Fruit fly (Drosophila melanogaster) whole organism, embryonic: ENCODE data around the gene CG9483.

Experiments used
- CG10565 ChIP-seq: fragments of 200-800 bp; sonication (Bioruptor generic); optimal IDR thresholded peaks from 3 replicates; lab custom pipeline; 2016; ENCODE audit warnings: missing biosample characterization, mild to moderate bottlenecking, missing genetic modification characterization
- CG11560 ChIP-seq: fragments of 200-800 bp; sonication (Bioruptor generic); IDR thresholded peaks from 3 replicates; pipeline ENCODE4 v1.3.6; 2022; ENCODE audit warnings: missing biosample characterization, missing genetic modification characterization
- CG1233 ChIP-seq: fragments of 200-800 bp; sonication (Bioruptor generic); optimal IDR thresholded peaks from 4 replicates; lab custom pipeline; 2018; ENCODE audit warnings: missing biosample characterization, mild to moderate bottlenecking, missing genetic modification characterization
- CG12744 ChIP-seq: fragments of 200-800 bp; sonication (Bioruptor generic); optimal IDR thresholded peaks from 2 replicates; lab custom pipeline; 2016; ENCODE audit warnings: missing biosample characterization, missing genetic modification characterization
- CG15073 ChIP-seq: fragments of 200-800 bp; sonication (Bioruptor generic); optimal IDR thresholded peaks from 2 replicates; lab custom pipeline; 2016; ENCODE audit warnings: missing biosample characterization, missing genetic modification characterization
- CG15514 ChIP-seq: fragments of 200-800 bp; sonication (Bioruptor generic); optimal IDR thresholded peaks from 3 replicates; lab custom pipeline; 2017; ENCODE audit warnings: missing biosample characterization, missing genetic modification characterization, mild to moderate bottlenecking, moderate library complexity, missing genetic modification reagents
- CG17328 ChIP-seq: fragments of 200-800 bp; sonication (Bioruptor generic); IDR thresholded peaks from 2 replicates; pipeline ENCODE4 v1.3.6; 2022; ENCODE audit warnings: missing biosample characterization, missing genetic modification characterization
- CG17568 ChIP-seq: fragments of 200-800 bp; sonication (Bioruptor generic); optimal IDR thresholded peaks from 2 replicates; lab custom pipeline; 2018; ENCODE audit warnings: missing biosample characterization, mild to moderate bottlenecking, missing genetic modification characterization, moderate library complexity
- CG2116 ChIP-seq: fragments of 200-800 bp; sonication (Bioruptor generic); optimal IDR thresholded peaks from 3 replicates; lab custom pipeline; 2018; ENCODE audit warnings: missing biosample characterization, mild to moderate bottlenecking, missing genetic modification characterization
- CG2120 ChIP-seq: fragments of 200-800 bp; sonication (Bioruptor generic); optimal IDR thresholded peaks from 3 replicates; lab custom pipeline; 2016; ENCODE audit warnings: missing biosample characterization, missing genetic modification characterization
- CG30020 ChIP-seq: fragments of 200-800 bp; optimal IDR thresholded peaks from 2 replicates; lab custom pipeline; 2019; ENCODE audit warnings: missing biosample characterization, mild to moderate bottlenecking, missing genetic modification characterization, moderate library complexity
- CG3838 ChIP-seq: fragments of 200-800 bp; sonication (Bioruptor generic); optimal IDR thresholded peaks from 3 replicates; lab custom pipeline; 2016; ENCODE audit warnings: missing biosample characterization, missing genetic modification characterization
- CG3995 ChIP-seq: fragments of 200-800 bp; sonication (Bioruptor generic); optimal IDR thresholded peaks from 3 replicates; lab custom pipeline; 2016; ENCODE audit warnings: missing biosample characterization, missing genetic modification characterization
- CG4707 ChIP-seq: fragments of 200-800 bp; sonication (Bioruptor generic); optimal IDR thresholded peaks from 2 replicates; lab custom pipeline; 2018; ENCODE audit warnings: missing biosample characterization, mild to moderate bottlenecking, missing genetic modification characterization, moderate library complexity
- CG4730 ChIP-seq: fragments of 200-800 bp; sonication (Bioruptor generic); IDR thresholded peaks from 2 replicates; pipeline ENCODE4 v1.3.6; 2022; ENCODE audit warnings: missing biosample characterization, missing genetic modification characterization
- CG5953 ChIP-seq: fragments of 200-800 bp; sonication (Bioruptor generic); IDR thresholded peaks from 2 replicates; pipeline ENCODE4 v1.3.6; 2022; ENCODE audit warnings: missing biosample characterization, missing genetic modification characterization
- CG6175 ChIP-seq: fragments of 200-800 bp; sonication (Bioruptor generic); IDR thresholded peaks from 3 replicates; pipeline ENCODE4 v1.3.6; 2022; ENCODE audit warnings: missing biosample characterization, missing genetic modification characterization
- CG6654 ChIP-seq: fragments of 200-800 bp; sonication (Bioruptor generic); optimal IDR thresholded peaks from 2 replicates; lab custom pipeline; 2017; ENCODE audit warnings: missing biosample characterization, mild to moderate bottlenecking, missing genetic modification characterization
- CG7745 ChIP-seq: fragments of 200-800 bp; sonication (Bioruptor generic); optimal IDR thresholded peaks from 2 replicates; lab custom pipeline; 2018; ENCODE audit warnings: missing biosample characterization, mild to moderate bottlenecking, missing genetic modification characterization, moderate library complexity
- CG7928 ChIP-seq: fragments of 200-800 bp; sonication (Bioruptor generic); optimal IDR thresholded peaks from 2 replicates; lab custom pipeline; 2017; ENCODE audit warnings: missing biosample characterization, mild to moderate bottlenecking, missing genetic modification characterization
- CoRest ChIP-seq: fragments of 200-800 bp; sonication (Bioruptor generic); optimal IDR thresholded peaks from 3 replicates; lab custom pipeline; 2018; ENCODE audit warnings: missing biosample characterization, mild to moderate bottlenecking, missing genetic modification characterization, moderate library complexity
- D19B ChIP-seq: fragments of 200-800 bp; sonication (Bioruptor generic); optimal IDR thresholded peaks from 2 replicates; lab custom pipeline; 2017; ENCODE audit warnings: missing biosample characterization, mild to moderate bottlenecking, missing genetic modification characterization
- Dref ChIP-seq: fragments of 200-800 bp; sonication (Bioruptor generic); IDR thresholded peaks from 2 replicates; pipeline ENCODE4 v1.3.6; 2022; ENCODE audit warnings: missing biosample characterization, missing genetic modification characterization
- H15 ChIP-seq: fragments of 200-800 bp; sonication (Bioruptor generic); IDR thresholded peaks from 3 replicates; pipeline ENCODE4 v1.3.6; 2022; ENCODE audit warnings: missing biosample characterization, missing genetic modification characterization
- HLH54F ChIP-seq: fragments of 200-800 bp; sonication (Bioruptor generic); optimal IDR thresholded peaks from 3 replicates; lab custom pipeline; 2016; ENCODE audit warnings: missing biosample characterization, missing genetic modification characterization
- Jarid2 ChIP-seq: fragments of 200-800 bp; sonication (Bioruptor generic); optimal IDR thresholded peaks from 3 replicates; lab custom pipeline; 2017; ENCODE audit warnings: mild to moderate bottlenecking, missing biosample characterization, missing genetic modification reagents, missing genetic modification characterization
- Mes4 ChIP-seq: fragments of 200-800 bp; sonication (Bioruptor generic); optimal IDR thresholded peaks from 2 replicates; lab custom pipeline; 2016; ENCODE audit warnings: missing biosample characterization, missing genetic modification characterization
- NC2β ChIP-seq: fragments of 200-800 bp; sonication (Bioruptor generic); optimal IDR thresholded peaks from 2 replicates; lab custom pipeline; 2016; ENCODE audit warnings: missing biosample characterization, missing genetic modification characterization
- Nf-YB ChIP-seq: fragments of 200-800 bp; sonication (Bioruptor generic); optimal IDR thresholded peaks from 3 replicates; lab custom pipeline; 2019; ENCODE audit warnings: missing biosample characterization, mild to moderate bottlenecking, missing genetic modification characterization, moderate library complexity
- Oli ChIP-seq: fragments of 200-800 bp; sonication (Bioruptor generic); optimal IDR thresholded peaks from 2 replicates; lab custom pipeline; 2018; ENCODE audit warnings: missing biosample characterization, mild to moderate bottlenecking, missing genetic modification characterization, moderate library complexity
- Spps ChIP-seq: fragments of 200-800 bp; sonication (Bioruptor generic); optimal IDR thresholded peaks from 2 replicates; lab custom pipeline; 2018; ENCODE audit warnings: missing biosample characterization, mild to moderate bottlenecking, missing genetic modification characterization
- ato ChIP-seq: fragments of 200-800 bp; sonication (Bioruptor generic); IDR thresholded peaks from 2 replicates; pipeline ENCODE4 v1.3.6; 2022; ENCODE audit warnings: missing biosample characterization, missing genetic modification characterization; ENCODE audit not compliant: partially characterized antibody
- da ChIP-seq: fragments of 200-800 bp; sonication (Bioruptor generic); optimal IDR thresholded peaks from 2 replicates; lab custom pipeline; 2016; ENCODE audit warnings: missing biosample characterization, missing genetic modification characterization
- dati ChIP-seq: fragments of 200-800 bp; sonication (Bioruptor generic); IDR thresholded peaks from 2 replicates; pipeline ENCODE4 v1.3.6; 2022; ENCODE audit warnings: missing biosample characterization, missing genetic modification characterization
- dimm ChIP-seq: fragments of 200-800 bp; sonication (Bioruptor generic); IDR thresholded peaks from 2 replicates; pipeline ENCODE4 v1.3.6; 2022; ENCODE audit warnings: missing biosample characterization, missing genetic modification characterization
- disco-r ChIP-seq: fragments of 200-800 bp; sonication (Bioruptor generic); optimal IDR thresholded peaks from 2 replicates; lab custom pipeline; 2016; ENCODE audit warnings: missing biosample characterization, missing genetic modification characterization
- dysf ChIP-seq: fragments of 200-800 bp; sonication (Bioruptor generic); IDR thresholded peaks from 3 replicates; pipeline ENCODE4 v1.3.6; 2022; ENCODE audit warnings: missing biosample characterization, missing genetic modification characterization
- eve ChIP-seq, 2 experiments: fragments of >200 bp; optimal IDR thresholded peaks; 2 replicates each; lab custom pipeline; 2017; ENCODE audit warnings: missing biosample characterization in 2 of 2, missing genetic modification characterization in 2 of 2
- gt ChIP-seq: fragments of 200-800 bp; sonication (Bioruptor generic); IDR thresholded peaks from 2 replicates; pipeline ENCODE4 v1.3.6; 2022; ENCODE audit warnings: missing biosample characterization, missing genetic modification characterization
- hb ChIP-seq: fragments of 200-800 bp; sonication (Bioruptor generic); IDR thresholded peaks from 3 replicates; pipeline ENCODE4 v1.3.6; 2022; ENCODE audit warnings: missing biosample characterization, missing genetic modification characterization; ENCODE audit not compliant: partially characterized antibody
- hth ChIP-seq: fragments of >200 bp; optimal IDR thresholded peaks from 2 replicates; lab custom pipeline; 2017; ENCODE audit warnings: inconsistent platforms
- klu ChIP-seq: fragments of 200-800 bp; sonication (Bioruptor generic); IDR thresholded peaks from 2 replicates; pipeline ENCODE4 v1.3.6; 2022; ENCODE audit warnings: missing biosample characterization, missing genetic modification characterization
- nau ChIP-seq: fragments of 200-800 bp; sonication (Bioruptor generic); optimal IDR thresholded peaks from 3 replicates; lab custom pipeline; 2017; ENCODE audit warnings: missing biosample characterization, mild to moderate bottlenecking, missing genetic modification characterization, missing genetic modification reagents
- pita ChIP-seq: fragments of 200-800 bp; sonication (Bioruptor generic); optimal IDR thresholded peaks from 2 replicates; lab custom pipeline; 2017; ENCODE audit warnings: missing biosample characterization, mild to moderate bottlenecking, missing genetic modification characterization
- pnt ChIP-seq: fragments of 200-800 bp; sonication (Bioruptor generic); optimal IDR thresholded peaks from 3 replicates; lab custom pipeline; 2016; ENCODE audit warnings: missing biosample characterization, missing genetic modification characterization
- repo ChIP-seq: fragments of 200-800 bp; sonication (Bioruptor generic); optimal IDR thresholded peaks from 2 replicates; lab custom pipeline; 2016; ENCODE audit warnings: missing biosample characterization, missing genetic modification characterization
- sim ChIP-seq: fragments of 200-800 bp; sonication (Bioruptor generic); IDR thresholded peaks from 2 replicates; pipeline ENCODE4 v1.3.6; 2022; ENCODE audit warnings: missing biosample characterization, missing genetic modification characterization
- ssp ChIP-seq: fragments of 200-800 bp; sonication (Bioruptor generic); IDR thresholded peaks from 2 replicates; pipeline ENCODE4 v1.3.6; 2022; ENCODE audit warnings: missing biosample characterization, missing genetic modification characterization
- tup ChIP-seq: fragments of 200-800 bp; sonication (Bioruptor generic); optimal IDR thresholded peaks from 2 replicates; lab custom pipeline; 2016; ENCODE audit warnings: missing biosample characterization, mild to moderate bottlenecking, missing genetic modification characterization, moderate library complexity
- vvl ChIP-seq: fragments of 200-800 bp; sonication (Bioruptor generic); IDR thresholded peaks from 2 replicates; pipeline ENCODE4 v1.3.6; 2022; ENCODE audit warnings: missing biosample characterization, missing genetic modification characterization
- zfh2 ChIP-seq: fragments of 200-800 bp; sonication (Bioruptor generic); optimal IDR thresholded peaks from 2 replicates; lab custom pipeline; 2016; ENCODE audit warnings: missing biosample characterization, missing genetic modification characterization

CG9483 gene

DNA sequence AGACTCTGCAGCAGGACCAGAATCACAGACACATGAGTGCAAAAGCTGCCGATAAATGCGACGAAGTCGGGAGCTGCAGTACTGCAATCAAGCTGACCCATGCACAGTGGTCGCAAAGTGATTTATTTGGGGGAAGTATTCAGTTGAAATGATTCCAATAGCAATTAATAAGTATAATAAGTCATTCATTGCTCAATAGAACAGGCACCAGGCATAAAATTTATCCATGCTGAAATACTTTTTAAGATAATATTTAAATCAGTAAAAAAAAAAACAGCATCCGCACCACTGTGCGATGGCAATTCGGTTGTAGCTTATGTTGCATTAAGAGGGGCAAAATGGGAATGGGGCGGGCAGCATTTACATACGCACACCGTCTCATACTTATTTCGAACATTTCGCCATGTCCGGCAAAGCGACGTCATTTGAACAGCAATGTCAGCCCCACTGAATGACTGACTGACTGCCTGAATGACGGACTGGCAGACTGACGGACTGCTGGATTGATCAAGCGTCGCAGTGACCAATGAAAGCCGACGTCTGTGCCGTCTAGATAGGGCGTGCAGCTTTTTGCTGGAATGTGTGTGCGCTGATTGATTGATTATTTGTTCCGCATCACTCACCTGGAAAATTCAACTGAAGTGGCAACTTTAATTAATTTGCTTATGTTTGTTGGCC lies 31.6 kb upstream of the CG9483 start (continued):
- TF ChIP-seq dimm (GFP tag; lab: Robert Waterston, UW) (peak; percentile 48), ssp (GFP tag; lab: Robert Waterston, UW) (peak; percentile 63), sim (GFP tag; lab: Robert Waterston, UW) (peak; percentile 85), Dref (no peak), gt (GFP tag; lab: Robert Waterston, UW) (peak; percentile 21), CG6175 (GFP tag; lab: Robert Waterston, UW) (no peak), CG17568 (no peak), CG2120 (no peak), CG3995 (GFP tag; lab: Kevin White, UChicago) (no peak), klu (GFP tag; lab: Robert Waterston, UW) (peak; percentile 37; the same call in 1 of the 2 replicates), CG30020 (no peak), hth (lab: Kevin White, UChicago) (no peak), Jarid2 (GFP tag; lab: Kevin White, UChicago) (peak; percentile 32), CG5953 (GFP tag; lab: Robert Waterston, UW) (peak; percentile 86), vvl (GFP tag; lab: Robert Waterston, UW) (peak; percentile 93), CG2116 (GFP tag; lab: Kevin White, UChicago) (peak; percentile 28), Oli (tag; lab: Kevin White, UChicago) (peak; percentile 72), CG12744 (GFP tag; lab: Kevin White, UChicago) (no peak), CG3838 (no peak), hb (no peak), CG15514 (no peak), CG10565 (GFP tag; lab: Kevin White, UChicago) (peak; percentile 18), D19B (GFP tag; lab: Kevin White, UChicago) (no peak), CG4730 (GFP tag; lab: Robert Waterston, UW) (0 out of 2 replicates have a peak, but pooled peaks have one; percentile 5), ato (no peak), pnt (GFP tag; lab: Kevin White, UChicago) (peak; percentile 17), pita (GFP tag; lab: Kevin White, UChicago) (no peak), CG17328 (GFP tag; lab: Robert Waterston, UW) (peak; percentile 89), nau (no peak), repo (GFP tag; lab: Kevin White, UChicago) (peak; percentile 30), H15 (GFP tag; lab: Robert Waterston, UW) (0 out of 3 replicates have a peak, but pooled peaks have one; percentile 38), HLH54F (GFP tag; lab: Kevin White, UChicago) (no peak), tup (GFP tag; lab: Kevin White, UChicago) (peak; percentile 26), Mes4 (GFP tag; lab: Kevin White, UChicago) (no peak), CG11560 (no peak), CG1233 (GFP tag; lab: Kevin White, UChicago) (no peak), da (no peak), CoRest (peak; percentile 56), dati (GFP tag; lab: Robert Waterston, UW) (no peak), CG7745 (tag; lab: Kevin White, UChicago) (no peak), CG4707 (GFP tag; lab: Kevin White, UChicago) (peak; percentile 6), CG15073 (no peak), disco-r (GFP tag; lab: Kevin White, UChicago) (no peak), NC2β (peak; percentile 9), eve (GFP tag; optimal IDR thresholded peaks at IDR 0.05; lab: Kevin White, UChicago) (peak in 1 of 2 experiments; percentile 82), CG7928 (no peak), Nf-YB (peak; percentile 22), Spps (tag; lab: Kevin White, UChicago) (no peak), zfh2 (GFP tag; lab: Kevin White, UChicago) (no peak), dysf (GFP tag; lab: Robert Waterston, UW) (peak; percentile 71), CG6654 (GFP tag; lab: Kevin White, UChicago) (no peak)
